Worm (Caenorhabditis elegans) whole organism, midembryonic: ENCODE measurements around the gene W06D11.3.

Source experiments
- klf-2 ChIP-seq: fragments of 200-800 bp; sonication (Bioruptor generic); conservative IDR thresholded peaks from 2 replicates; pipeline ENCODE4 v1.3.6; 2022; ENCODE audit warnings: missing genetic modification reagents, missing genetic modification characterization, missing compliant biosample characterization
- med-1 ChIP-seq: sonication (generic microtip); optimal IDR thresholded peaks from 2 replicates; lab custom pipeline; 2017; ENCODE audit warnings: missing genetic modification characterization, mild to moderate bottlenecking, missing compliant biosample characterization, antibody characterized with exemption, missing genetic modification reagents; ENCODE audit not compliant: insufficient read depth

DNA sequence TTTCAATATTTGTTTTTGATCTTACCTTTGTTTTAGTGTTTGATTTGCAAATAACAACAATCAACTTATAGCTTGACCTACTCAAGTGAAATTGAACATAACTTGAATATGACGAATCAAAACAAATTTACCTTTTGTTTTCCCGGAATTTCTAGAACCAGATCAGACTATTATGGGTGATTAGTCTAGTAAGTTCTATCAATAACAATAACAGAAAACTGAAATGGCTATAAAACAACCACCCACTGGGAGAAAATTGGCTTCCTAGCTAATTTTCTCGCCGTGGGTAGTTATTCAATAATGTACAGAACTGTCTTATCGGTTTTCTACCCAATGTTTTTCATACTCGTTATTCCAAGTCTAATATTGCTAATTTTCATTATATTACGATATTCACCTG lies 30.2 kb downstream of the W06D11.3 start, which contains the start of gene srd-45:
- TF ChIP-seq med-1 (GFP tag; lab: Kevin White, UChicago) (no peak), klf-2 (no peak)
